Fruit fly (Drosophila melanogaster): ENCODE measurements around the gene Cpr72Eb.
A peak's percentile ranks its signal among the peaks of the same experiment; 100 is the strongest.

The Cpr72Eb gene

dm6 chr3L:16408609-16409439 lies 44.1 kb downstream of the Cpr72Eb start (continued):
- TF ChIP-seq CG4854 (GFP tag; optimal IDR thresholded peaks at IDR 0.05) (peak; percentile 6), fd64A (GFP tag; optimal IDR thresholded peaks at IDR 0.05) (peak; percentile 48), sim (GFP tag; IDR thresholded peaks at IDR 0.05) (peak; percentile 69), B-H1 (GFP tag; IDR thresholded peaks at IDR 0.05) (no peak; the same call in 2 of the 3 replicates), CG9609 (GFP tag; optimal IDR thresholded peaks at IDR 0.05) (no peak), Pdp1 (GFP tag; optimal IDR thresholded peaks at IDR 0.05) (peak; percentile 4 to 48), CG2875 (GFP tag; optimal IDR thresholded peaks at IDR 0.05) (peak; percentile 59), Oli (tag; optimal IDR thresholded peaks at IDR 0.05) (no peak), yki (optimal IDR thresholded peaks at IDR 0.05) (no peak), Mrtf (GFP tag; IDR thresholded peaks at IDR 0.05) (no peak), CG7556 (GFP tag; optimal IDR thresholded peaks at IDR 0.05) (no peak), CG10366 (GFP tag; IDR thresholded peaks at IDR 0.05) (no peak), chinmo (GFP tag; IDR thresholded peaks at IDR 0.05; ENCODE audit: partially characterized antibody) (no peak), hth (optimal IDR thresholded peaks at IDR 0.05) (no peak), sens (GFP tag) (peak; percentile 96), prd (optimal IDR thresholded peaks at IDR 0.05) (no peak), prd (GFP tag; IDR thresholded peaks at IDR 0.05) (peak; percentile 63), CG11093 (GFP tag; IDR thresholded peaks at IDR 0.05) (no peak), Ets65A (GFP tag) (no peak), sens-2 (GFP tag; IDR thresholded peaks at IDR 0.05) (no peak), gro (GFP tag; optimal IDR thresholded peaks at IDR 0.05) (no peak), CG3726 (GFP tag; IDR thresholded peaks at IDR 0.05) (no peak), fd96Cb (tag; optimal IDR thresholded peaks at IDR 0.05) (peak; percentile 6), CG34376 (GFP tag; optimal IDR thresholded peaks at IDR 0.05) (no peak), H15 (GFP tag; IDR thresholded peaks at IDR 0.05) (no peak), CG17829 (tag; optimal IDR thresholded peaks at IDR 0.05) (peak; percentile 31), CG12104 (GFP tag; optimal IDR thresholded peaks at IDR 0.05) (peak; percentile 36), CG8944 (GFP tag; optimal IDR thresholded peaks at IDR 0.05) (peak; percentile 61), HLH3B (GFP tag; IDR thresholded peaks at IDR 0.05) (no peak), knrl (GFP tag; IDR thresholded peaks at IDR 0.05; ENCODE audit: partially characterized antibody) (no peak), tup (GFP tag; optimal IDR thresholded peaks at IDR 0.05) (peak; percentile 17), pb (GFP tag; optimal IDR thresholded peaks at IDR 0.05) (no peak), CG16813 (GFP tag; IDR thresholded peaks at IDR 0.05; ENCODE audit: partially characterized antibody) (no peak), Gug (GFP tag; IDR thresholded peaks at IDR 0.05) (no peak; the same call in 3 of the 4 replicates), CG4282 (GFP tag; optimal IDR thresholded peaks at IDR 0.05) (no peak), CG10565 (GFP tag; optimal IDR thresholded peaks at IDR 0.05) (no peak), corto (GFP tag; optimal IDR thresholded peaks at IDR 0.05) (no peak), ewg (GFP tag; optimal IDR thresholded peaks at IDR 0.05) (no peak), CG1832 (GFP tag; optimal IDR thresholded peaks at IDR 0.05) (no peak), CG10267 (tag; optimal IDR thresholded peaks at IDR 0.05) (no peak), Bgb (GFP tag; IDR thresholded peaks at IDR 0.05; ENCODE audit: partially characterized antibody) (no peak), CG17912 (GFP tag; optimal IDR thresholded peaks at IDR 0.05) (no peak), sc (optimal IDR thresholded peaks at IDR 0.05) (no peak), sc (GFP tag; optimal IDR thresholded peaks at IDR 0.05) (peak; percentile 28), tgo (GFP tag; IDR thresholded peaks at IDR 0.05) (no peak), Bdp1 (GFP tag; optimal IDR thresholded peaks at IDR 0.05) (peak; percentile 33), trh (GFP tag; optimal IDR thresholded peaks at IDR 0.05) (no peak), Lim3 (GFP tag; IDR thresholded peaks at IDR 0.05) (no peak), CG3838 (GFP tag; optimal IDR thresholded peaks at IDR 0.05) (no peak), p53 (GFP tag; optimal IDR thresholded peaks at IDR 0.05) (no peak), CG1647 (GFP tag; optimal IDR thresholded peaks at IDR 0.05) (no peak)
